Worm (Caenorhabditis elegans) whole organism, L4 larva: ENCODE data around the gene lido-11.
A peak's percentile ranks its signal among the peaks of the same experiment; 100 is the strongest.

Experiments used
- F44E2.7 ChIP-seq: fragments of 200-800 bp; sonication (Bioruptor generic); IDR thresholded peaks from 2 replicates; pipeline ENCODE4 v2.1.2; 2022; ENCODE audit warnings: missing genetic modification characterization, missing compliant biosample characterization
- T26A8.4 ChIP-seq: fragments of 200-800 bp; sonication (Bioruptor generic); IDR thresholded peaks from 2 replicates; pipeline ENCODE4 v1.3.6; 2022; ENCODE audit warnings: missing genetic modification characterization, missing compliant biosample characterization
- Y75B8A.6 ChIP-seq: fragments of 200-800 bp; sonication (Bioruptor generic); IDR thresholded peaks from 2 replicates; pipeline ENCODE4 v1.3.6; 2022; ENCODE audit warnings: missing genetic modification reagents, missing genetic modification characterization, missing compliant biosample characterization
- ZK546.5 ChIP-seq, 2 experiments: sonication (generic microtip); optimal IDR thresholded peaks; 2 replicates each; lab custom pipeline; 2017; ENCODE audit warnings: missing biosample characterization in 2 of 2, missing genetic modification characterization in 2 of 2
- aha-1 ChIP-seq: fragments of 150-350 bp; peaks from one replicate; lab custom pipeline; 2014; ENCODE audit warnings: missing biosample characterization, missing genetic modification characterization
- ama-1 ChIP-seq: fragments of 150-350 bp; optimal IDR thresholded peaks from 2 replicates; lab custom pipeline; 2014; ENCODE audit warnings: inconsistent platforms, mixed read lengths
- arid-1 ChIP-seq: fragments of 200-800 bp; sonication (Bioruptor generic); conservative IDR thresholded peaks from 2 replicates; pipeline ENCODE4 v1.3.6; 2022; ENCODE audit warnings: missing genetic modification reagents, missing genetic modification characterization, missing compliant biosample characterization
- attf-4 ChIP-seq: sonication (generic microtip); optimal IDR thresholded peaks from 3 replicates; lab custom pipeline; 2017; ENCODE audit warnings: missing biosample characterization, missing genetic modification characterization
- daf-16 ChIP-seq, 3 experiments: sonication (generic microtip); optimal IDR thresholded peaks; 2 replicates each; lab custom pipeline; 2016 to 2017; ENCODE audit warnings: missing genetic modification characterization in 3 of 3, missing genetic modification reagents in 3 of 3, mild to moderate bottlenecking in 2 of 3, missing compliant biosample characterization in 2 of 3, missing biosample characterization in 1 of 3, moderate library complexity in 1 of 3
- daf-19 ChIP-seq: fragments of 200-800 bp; sonication (Bioruptor generic); conservative IDR thresholded peaks from 2 replicates; pipeline ENCODE4 v1.3.6; 2022; ENCODE audit warnings: missing genetic modification characterization, missing compliant biosample characterization
- dve-1 ChIP-seq: sonication (generic microtip); optimal IDR thresholded peaks from 2 replicates; lab custom pipeline; 2017; ENCODE audit warnings: antibody characterized with exemption, mild to moderate bottlenecking, missing genetic modification characterization, missing compliant biosample characterization; ENCODE audit not compliant: insufficient read depth
- hmg-1.1 ChIP-seq: fragments of 200-800 bp; sonication (Bioruptor generic); IDR thresholded peaks from 2 replicates; pipeline ENCODE4 v1.3.6; 2022; ENCODE audit warnings: missing genetic modification reagents, missing genetic modification characterization, missing compliant biosample characterization
- madf-5 ChIP-seq, 2 experiments: fragments of 200-800 bp; sonication (Bioruptor generic); IDR thresholded peaks; 2 replicates each; pipeline ENCODE4 v1.3.6; 2022; ENCODE audit warnings: missing compliant biosample characterization in 2 of 2, missing genetic modification characterization in 2 of 2
- mep-1 ChIP-seq: fragments of 150-350 bp; sonication (generic microtip); optimal IDR thresholded peaks from 3 replicates; lab custom pipeline; 2014; ENCODE audit warnings: missing biosample characterization, missing genetic modification characterization
- nhr-237 ChIP-seq: sonication (generic microtip); optimal IDR thresholded peaks from 2 replicates; lab custom pipeline; 2017; ENCODE audit warnings: missing biosample characterization, missing genetic modification characterization
- nhr-25 ChIP-seq: sonication (generic microtip); optimal IDR thresholded peaks from 2 replicates; lab custom pipeline; 2017; ENCODE audit warnings: missing genetic modification characterization, mild to moderate bottlenecking, missing compliant biosample characterization, antibody characterized with exemption, moderate library complexity, borderline replicate concordance; ENCODE audit not compliant: insufficient read depth
- nhr-28 ChIP-seq: fragments of 150-350 bp; optimal IDR thresholded peaks from 2 replicates; lab custom pipeline; 2014; ENCODE audit warnings: missing biosample characterization, missing genetic modification characterization
- nhr-42 ChIP-seq: fragments of 200-800 bp; sonication (Bioruptor generic); IDR thresholded peaks from 2 replicates; pipeline ENCODE4 v1.3.6; 2022; ENCODE audit warnings: missing genetic modification characterization, missing compliant biosample characterization
- nhr-76 ChIP-seq: fragments of 150-350 bp; optimal IDR thresholded peaks from 2 replicates; lab custom pipeline; 2014; ENCODE audit warnings: missing biosample characterization, missing genetic modification characterization
- pha-4 ChIP-seq, 2 experiments: fragments of 150-350 bp in 1 of 2; fragments of 200-800 bp in 1 of 2; sonication (Bioruptor generic) in 1 of 2; IDR thresholded peaks in 1 of 2; optimal IDR thresholded peaks in 1 of 2; 2 replicates each; pipeline versions ENCODE4 v1.3.6 to Lab custom; 2014 to 2022; ENCODE audit warnings: missing genetic modification characterization in 2 of 2, missing genetic modification reagents in 2 of 2, missing biosample characterization in 1 of 2, missing compliant biosample characterization in 1 of 2
- php-3 ChIP-seq: fragments of 200-800 bp; sonication (Bioruptor generic); IDR thresholded peaks from 2 replicates; pipeline ENCODE4 v1.3.6; 2022; ENCODE audit warnings: missing genetic modification reagents, missing genetic modification characterization, missing compliant biosample characterization
- sdz-12 ChIP-seq: fragments of 200-800 bp; sonication (Bioruptor generic); optimal IDR thresholded peaks from 2 replicates; lab custom pipeline; 2018; ENCODE audit warnings: mild to moderate bottlenecking, missing genetic modification characterization, missing compliant biosample characterization
- set-16 ChIP-seq: fragments of 200-800 bp; sonication (Bioruptor generic); IDR thresholded peaks from 2 replicates; pipeline ENCODE4 v1.3.6; 2022; ENCODE audit warnings: missing genetic modification reagents, missing genetic modification characterization, missing compliant biosample characterization
- spr-3 ChIP-seq: fragments of 200-800 bp; sonication (Bioruptor generic); optimal IDR thresholded peaks from 2 replicates; lab custom pipeline; 2018; ENCODE audit warnings: mild to moderate bottlenecking, missing genetic modification characterization, missing compliant biosample characterization
- unc-62 ChIP-seq, 3 experiments: fragments of 150-350 bp in 1 of 3; sonication (generic microtip); optimal IDR thresholded peaks in 2 of 3; peaks in 1 of 3; 1 replicate in 1 of 3; 2 replicates in 2 of 3; lab custom pipeline; 2014 to 2017; ENCODE audit warnings: missing biosample characterization in 3 of 3, missing genetic modification characterization in 3 of 3, missing genetic modification reagents in 3 of 3, missing genotype in 1 of 3
- zfp-2 ChIP-seq: sonication (generic microtip); optimal IDR thresholded peaks from 2 replicates; lab custom pipeline; 2016; ENCODE audit warnings: mild to moderate bottlenecking, missing genetic modification characterization, missing compliant biosample characterization
- zip-11 ChIP-seq: fragments of 200-800 bp; sonication (Bioruptor generic); IDR thresholded peaks from 2 replicates; pipeline ENCODE4 v1.3.6; 2022; ENCODE audit warnings: missing genetic modification characterization, missing compliant biosample characterization
- ztf-11 ChIP-seq: fragments of 150-350 bp; optimal IDR thresholded peaks from 2 replicates; lab custom pipeline; 2014; ENCODE audit warnings: missing biosample characterization, missing genetic modification characterization

Gene lido-11

DNA sequence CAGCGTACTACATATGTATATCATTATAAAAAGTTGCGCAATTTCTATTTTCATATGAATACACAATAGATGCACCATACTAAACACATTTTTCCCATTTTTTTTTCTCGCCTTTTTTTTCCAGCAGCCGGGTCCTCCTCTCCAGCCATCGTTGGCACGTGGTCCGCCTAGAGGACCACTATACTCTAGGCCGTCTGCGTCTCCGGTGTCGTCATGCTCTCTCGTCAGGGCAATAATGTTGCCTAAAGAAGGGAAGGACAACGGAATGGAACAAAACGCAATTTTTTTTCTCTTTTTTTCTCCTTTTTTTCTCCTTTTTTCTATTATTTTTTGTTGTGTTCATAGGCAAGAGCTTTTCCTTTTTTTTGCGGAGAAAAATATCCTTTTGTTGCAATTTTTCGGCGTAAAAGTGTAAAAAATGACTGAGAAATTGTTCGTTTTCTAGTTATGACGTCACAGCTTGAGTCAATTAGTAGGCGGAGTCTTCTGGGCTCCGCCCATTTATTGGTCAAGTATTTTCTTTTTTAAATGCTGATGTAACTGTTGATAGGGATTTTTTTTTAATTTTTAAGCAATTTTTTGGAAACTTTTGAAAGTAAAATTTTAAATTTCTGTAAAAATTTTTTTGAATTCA is 41.1 kb upstream of the lido-11 start (continued):
- no peak for TF ChIP-seq nhr-76 (tag; lab: Kevin White, UChicago)
- no peak for TF ChIP-seq php-3 (GFP tag; lab: Robert Waterston, UW)
- TF ChIP-seq spr-3 (GFP tag; lab: Kevin White, UChicago): no peak
- no peak for TF ChIP-seq pha-4 (GFP tag; IDR thresholded peaks at IDR 0.05; lab: Robert Waterston, UW)
- TF ChIP-seq pha-4 (tag; optimal IDR thresholded peaks at IDR 0.05; lab: Kevin White, UChicago): no peak
- no peak for TF ChIP-seq daf-19 (GFP tag; lab: Robert Waterston, UW)
- no peak for TF ChIP-seq ZK546.5 (tag; optimal IDR thresholded peaks at IDR 0.05; lab: Kevin White, UChicago)
- TF ChIP-seq T26A8.4: no peak
- TF ChIP-seq madf-5 (GFP tag; IDR thresholded peaks at IDR 0.05; lab: Robert Waterston, UW): no peak

DNA sequence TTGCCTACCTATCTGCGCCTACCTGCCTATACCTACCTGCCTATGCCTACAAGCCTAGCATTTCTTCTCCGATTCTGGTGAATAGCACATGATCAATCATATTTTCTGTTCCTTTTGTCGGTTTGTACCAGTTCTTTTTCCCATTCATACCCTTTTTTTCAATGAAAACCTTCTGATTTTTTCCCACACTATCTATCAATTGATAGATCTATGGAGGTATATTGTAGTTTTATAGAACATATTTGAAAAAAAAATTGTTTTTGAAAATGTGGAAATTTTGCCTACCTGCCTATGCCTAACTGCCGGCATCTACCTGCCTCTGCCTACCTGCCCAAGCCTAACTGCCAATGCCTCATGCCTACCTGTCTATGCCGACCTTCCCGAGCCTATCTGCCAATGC is 40.1 kb upstream of the lido-11 start:
- TF ChIP-seq daf-16 (GFP tag; optimal IDR thresholded peaks at IDR 0.05; lab: Kevin White, UChicago) (no peak), daf-16 (tag; optimal IDR thresholded peaks at IDR 0.05; lab: Kevin White, UChicago) (no peak), aha-1 (tag; lab: Kevin White, UChicago) (peak; percentile 91)

DNA sequence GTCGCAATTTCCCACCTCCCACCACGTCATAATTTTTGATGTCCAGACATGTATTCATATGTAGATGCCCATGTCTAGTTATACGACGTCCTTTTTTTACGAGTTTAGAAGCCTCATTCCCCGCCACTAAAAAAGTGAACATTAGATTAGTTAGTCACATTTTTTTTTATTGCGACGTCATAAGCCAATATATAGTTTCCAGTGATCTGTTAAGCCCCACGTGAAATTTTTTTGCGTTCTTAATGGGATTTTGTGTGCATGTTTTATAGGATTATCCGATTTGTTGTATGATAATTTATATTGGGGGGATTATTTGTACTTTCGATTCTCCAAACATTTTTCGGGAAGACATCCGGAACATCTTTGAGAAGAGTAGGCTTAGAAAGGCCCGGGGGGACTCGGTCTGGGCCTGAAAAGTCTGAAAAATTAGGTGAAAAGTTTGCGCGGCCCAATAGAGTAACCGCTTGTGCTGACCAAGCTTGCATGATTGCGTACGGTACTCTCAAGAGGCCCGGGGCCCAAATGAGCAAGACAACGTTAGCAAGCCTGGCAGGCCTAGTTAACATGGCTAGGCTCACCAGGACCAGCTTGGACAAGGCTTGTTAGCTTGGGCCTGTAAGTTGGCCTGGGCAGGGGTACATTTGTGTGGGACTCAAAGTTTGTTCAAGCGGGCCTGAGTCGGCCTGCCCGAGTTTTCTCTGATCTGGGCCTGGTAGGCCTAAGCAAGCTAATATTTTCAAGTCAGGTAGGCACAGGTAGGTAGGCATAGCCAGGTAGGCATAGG is 38.4 kb upstream of the lido-11 start:
- TF ChIP-seq nhr-28 (tag; lab: Kevin White, UChicago) (no peak), aha-1 (tag; lab: Kevin White, UChicago) (peak; percentile 76), arid-1 (GFP tag; lab: Robert Waterston, UW) (0 out of 2 replicates have a peak, but pooled peaks have one; percentile 3), set-16 (0 out of 2 replicates have a peak, but pooled peaks have one; percentile 22), attf-4 (tag; lab: Kevin White, UChicago) (no peak), nhr-25 (no peak), zfp-2 (tag; lab: Kevin White, UChicago) (no peak)

DNA sequence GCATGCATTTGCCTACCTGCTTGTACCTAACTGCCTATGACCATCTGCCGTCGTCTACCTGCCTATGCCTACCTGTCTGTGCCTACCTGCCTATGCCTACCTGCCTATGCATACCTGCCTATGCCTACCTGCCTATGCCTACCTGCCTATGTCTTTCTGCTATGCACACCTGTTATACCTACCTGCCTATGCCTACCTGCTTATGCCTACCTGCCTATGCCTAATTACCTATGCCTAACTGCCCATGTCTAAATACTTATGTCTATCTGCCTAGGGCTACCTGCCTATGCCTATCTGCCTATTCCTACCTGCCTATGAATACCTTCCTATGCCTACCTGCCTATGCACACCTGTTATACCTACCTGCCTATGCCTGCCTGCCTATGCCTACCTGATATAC is 37.4 kb upstream of the lido-11 start:
- no peak for TF ChIP-seq sdz-12
- peak in 1 of 2 experiments; percentile 61 for TF ChIP-seq unc-62 (GFP tag; optimal IDR thresholded peaks at IDR 0.05 in 1 of 2; lab: Kevin White, UChicago)
- TF ChIP-seq unc-62 (tag; optimal IDR thresholded peaks at IDR 0.05; lab: Kevin White, UChicago): no peak
- no peak for TF ChIP-seq nhr-28 (tag; lab: Kevin White, UChicago)
- no peak for TF ChIP-seq Y75B8A.6 (GFP tag; lab: Robert Waterston, UW)

DNA sequence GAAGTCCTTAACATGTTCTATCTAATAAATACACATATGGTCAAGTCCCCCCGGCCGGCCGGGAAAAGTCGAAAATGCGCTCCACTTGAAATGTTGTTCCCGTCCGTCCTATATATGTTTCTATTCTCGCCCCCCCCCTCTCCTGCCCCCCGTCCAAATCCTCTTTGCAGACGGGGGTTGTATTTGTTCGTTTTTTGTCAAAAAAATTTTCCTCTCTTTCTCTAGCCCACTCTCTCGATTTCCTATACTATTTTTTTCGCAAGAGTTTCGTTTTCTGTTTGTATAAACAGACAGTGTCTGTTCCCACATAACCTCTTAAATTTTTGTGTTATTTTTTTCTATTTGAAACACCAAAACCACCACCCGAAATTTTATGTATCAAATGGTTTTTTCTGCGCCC is 36.7 kb upstream of the lido-11 start:
- TF ChIP-seq ama-1 (lab: Kevin White, UChicago) (no peak), zip-11 (GFP tag; lab: Robert Waterston, UW) (no peak), hmg-1.1 (GFP tag; lab: Robert Waterston, UW) (0 out of 2 replicates have a peak, but pooled peaks have one; percentile 10), pha-4 (GFP tag; IDR thresholded peaks at IDR 0.05; lab: Robert Waterston, UW) (peak; percentile 29; the same call in 1 of the 2 replicates), pha-4 (tag; optimal IDR thresholded peaks at IDR 0.05; lab: Kevin White, UChicago) (no peak), nhr-42 (GFP tag; lab: Robert Waterston, UW) (no peak), ztf-11 (tag; lab: Kevin White, UChicago) (no peak), nhr-25 (no peak), dve-1 (tag; lab: Kevin White, UChicago) (peak; percentile 25), F44E2.7 (GFP tag; lab: Robert Waterston, UW) (no peak), nhr-237 (tag; lab: Kevin White, UChicago) (no peak), mep-1 (tag; lab: Kevin White, UChicago) (peak; percentile 12), attf-4 (tag; lab: Kevin White, UChicago) (no peak)
